Worm (Caenorhabditis elegans) whole organism, midembryonic: Measurements from ENCODE around the gene pmp-1.

Experiments used
- flt-1 ChIP-seq: fragments of 200-800 bp; sonication (Bioruptor generic); IDR thresholded peaks from 2 replicates; pipeline ENCODE4 v1.3.6; 2022; ENCODE audit warnings: missing genetic modification characterization, missing compliant biosample characterization
- tab-1 ChIP-seq: fragments of 200-800 bp; sonication (Bioruptor generic); IDR thresholded peaks from 2 replicates; pipeline ENCODE4 v1.3.6; 2022; ENCODE audit warnings: missing genetic modification characterization, missing compliant biosample characterization
- ztf-23 ChIP-seq: fragments of 200-800 bp; sonication (Bioruptor generic); IDR thresholded peaks from 2 replicates; pipeline ENCODE4 v1.3.6; 2022; ENCODE audit warnings: missing genetic modification reagents, missing genetic modification characterization, missing compliant biosample characterization

The pmp-1 gene

DNA sequence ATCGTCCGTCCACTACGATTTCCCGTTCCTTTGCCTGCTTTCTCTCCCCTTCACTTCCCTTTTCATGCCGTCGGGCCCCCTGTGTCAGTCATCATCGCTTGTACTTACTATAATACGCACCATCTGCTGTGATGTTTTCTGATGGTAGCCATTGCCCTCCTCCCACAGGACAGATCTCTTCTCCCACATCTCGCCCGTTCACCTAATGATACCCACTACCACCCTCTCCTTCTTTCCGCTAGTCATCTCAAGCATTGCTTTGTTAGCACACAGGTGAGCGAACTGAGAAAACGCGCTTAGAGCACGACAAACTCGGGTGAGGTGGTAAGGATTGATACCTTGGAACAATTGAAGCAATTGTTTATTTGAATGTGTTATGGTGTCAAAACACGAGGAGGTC lies 52.6 kb downstream of the pmp-1 start:
- TF ChIP-seq tab-1 (GFP tag; lab: Robert Waterston, UW) (peak; percentile 66; the same call in 1 of the 2 replicates), flt-1 (GFP tag; lab: Robert Waterston, UW) (no peak), ztf-23 (GFP tag; lab: Robert Waterston, UW) (0 out of 2 replicates have a peak, but pooled peaks have one; percentile 47)
